Fruit fly (Drosophila melanogaster) whole organism, adult: ENCODE results near the gene CG13875.
A peak's percentile ranks its signal among the peaks of the same experiment; 100 is the strongest.

ENCODE experiments used
- CG11617 ChIP-seq: fragments of 200-800 bp; sonication (Bioruptor generic); optimal IDR thresholded peaks from 2 replicates; lab custom pipeline; 2017; ENCODE audit warnings: mild to moderate bottlenecking, missing biosample characterization, missing genetic modification reagents, missing genetic modification characterization
- CG12768 ChIP-seq: fragments of 200-800 bp; sonication (Bioruptor generic); optimal IDR thresholded peaks from 2 replicates; lab custom pipeline; 2017; ENCODE audit warnings: missing biosample characterization, missing genetic modification characterization, mild to moderate bottlenecking, moderate library complexity, missing genetic modification reagents
- CG14711 ChIP-seq: fragments of 200-800 bp; sonication (Bioruptor generic); optimal IDR thresholded peaks from 2 replicates; lab custom pipeline; 2018; ENCODE audit warnings: missing biosample characterization, mild to moderate bottlenecking, missing genetic modification characterization, moderate library complexity
- CG1620 ChIP-seq: fragments of 200-800 bp; sonication (Bioruptor generic); optimal IDR thresholded peaks from 2 replicates; lab custom pipeline; 2016; ENCODE audit warnings: missing biosample characterization, missing genetic modification characterization
- CG33017 ChIP-seq: fragments of 200-800 bp; sonication (Bioruptor generic); optimal IDR thresholded peaks from 2 replicates; lab custom pipeline; 2018; ENCODE audit warnings: missing biosample characterization, mild to moderate bottlenecking, missing genetic modification characterization, moderate library complexity
- CG5204 ChIP-seq: fragments of 200-800 bp; sonication (Bioruptor generic); optimal IDR thresholded peaks from 2 replicates; lab custom pipeline; 2016; ENCODE audit warnings: missing biosample characterization, missing genetic modification characterization
- CG7045 ChIP-seq: fragments of 200-800 bp; sonication (Bioruptor generic); optimal IDR thresholded peaks from 2 replicates; lab custom pipeline; 2017; ENCODE audit warnings: missing biosample characterization, mild to moderate bottlenecking, missing genetic modification characterization
- CG7101 ChIP-seq: fragments of 200-800 bp; sonication (Bioruptor generic); optimal IDR thresholded peaks from 2 replicates; lab custom pipeline; 2018; ENCODE audit warnings: missing biosample characterization, mild to moderate bottlenecking, missing genetic modification characterization, moderate library complexity
- Clk ChIP-seq: fragments of 200-800 bp; sonication (Bioruptor generic); optimal IDR thresholded peaks from 2 replicates; lab custom pipeline; 2017; ENCODE audit warnings: missing biosample characterization, missing genetic modification characterization
- Crg-1 ChIP-seq: fragments of 200-800 bp; sonication (Bioruptor generic); optimal IDR thresholded peaks from 2 replicates; lab custom pipeline; 2016; ENCODE audit warnings: missing biosample characterization, missing genetic modification characterization
- Hr96 ChIP-seq: fragments of 200-800 bp; sonication (Bioruptor generic); optimal IDR thresholded peaks from 2 replicates; lab custom pipeline; 2016; ENCODE audit warnings: missing biosample characterization, missing genetic modification characterization
- Mnt ChIP-seq: fragments of 200-800 bp; sonication (Bioruptor generic); optimal IDR thresholded peaks from 2 replicates; lab custom pipeline; 2016; ENCODE audit warnings: missing biosample characterization, mild to moderate bottlenecking, missing genetic modification characterization
- bab1 ChIP-seq: fragments of 200-800 bp; sonication (Bioruptor generic); optimal IDR thresholded peaks from 3 replicates; lab custom pipeline; 2019; ENCODE audit warnings: missing biosample characterization, mild to moderate bottlenecking, missing genetic modification characterization, moderate library complexity
- cic ChIP-seq: fragments of 200-800 bp; sonication (Bioruptor generic); optimal IDR thresholded peaks from 2 replicates; lab custom pipeline; 2017; ENCODE audit warnings: missing biosample characterization, mild to moderate bottlenecking, missing genetic modification characterization, moderate library complexity
- cnc ChIP-seq, 2 experiments: fragments of >200 bp; optimal IDR thresholded peaks; 2 replicates each; lab custom pipeline; 2017
- kay ChIP-seq: fragments of 200-800 bp; sonication (Bioruptor generic); peaks from one replicate; lab custom pipeline; 2016; ENCODE audit warnings: missing biosample characterization, missing genetic modification characterization, borderline replicate concordance
- ovo ChIP-seq: fragments of 200-800 bp; sonication (Bioruptor generic); optimal IDR thresholded peaks from 2 replicates; lab custom pipeline; 2016; ENCODE audit warnings: missing biosample characterization, missing genetic modification characterization
- pad ChIP-seq: fragments of 200-800 bp; sonication (Bioruptor generic); optimal IDR thresholded peaks from 3 replicates; lab custom pipeline; 2017; ENCODE audit warnings: missing biosample characterization, missing genetic modification characterization, mild to moderate bottlenecking, moderate library complexity, missing genetic modification reagents
- tj ChIP-seq: fragments of 200-800 bp; sonication (Bioruptor generic); optimal IDR thresholded peaks from 3 replicates; lab custom pipeline; 2017; ENCODE audit warnings: missing biosample characterization, mild to moderate bottlenecking, missing genetic modification characterization, moderate library complexity
- toe ChIP-seq: fragments of 200-800 bp; sonication (Bioruptor generic); optimal IDR thresholded peaks from 2 replicates; lab custom pipeline; 2016; ENCODE audit warnings: missing biosample characterization, missing genetic modification characterization

Gene CG13875

DNA sequence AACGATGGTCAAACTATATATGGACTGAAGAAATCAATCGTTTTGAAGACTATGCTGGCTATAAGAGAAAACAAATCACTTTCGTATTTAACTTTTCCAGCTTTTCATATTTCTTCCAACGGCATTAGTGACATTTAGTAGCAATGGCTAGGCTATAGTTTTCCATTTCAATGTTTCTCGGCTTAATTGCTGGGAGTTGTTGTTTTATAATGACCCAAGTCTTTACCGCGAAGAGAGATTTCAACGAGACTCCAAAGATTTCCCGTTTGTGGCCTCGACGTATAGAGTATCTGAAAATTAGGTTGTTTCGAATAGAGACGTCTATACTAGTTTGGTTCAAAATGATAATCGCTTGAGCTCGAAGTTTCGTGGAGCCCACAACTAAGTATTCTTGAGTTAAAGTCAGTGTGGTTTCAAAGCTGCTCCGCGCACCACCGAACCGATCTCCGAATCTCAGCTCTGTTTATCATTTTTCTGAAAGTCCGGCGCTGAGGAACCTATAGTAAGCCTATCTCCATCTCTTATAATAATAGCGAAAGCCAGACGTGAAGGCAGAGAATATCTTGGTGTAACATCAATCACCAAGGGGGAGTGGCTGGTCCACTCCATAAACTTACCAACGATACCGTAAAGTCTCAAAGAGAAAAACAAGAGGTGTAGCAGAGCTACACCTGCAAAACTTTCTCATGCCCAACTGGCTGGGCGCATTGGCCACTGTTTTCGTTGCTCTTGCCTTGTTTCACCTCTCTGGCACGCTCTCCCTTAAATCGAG, at the start of gene CG13875:
Gene CG13875, plus strand, starts transcription at position 434 of the 772 bp plus-strand sequence.
- TF ChIP-seq Hr96 (GFP tag; lab: Kevin White, UChicago), result no peak
- TF ChIP-seq CG12768 (GFP tag; lab: Kevin White, UChicago), result no peak
- TF ChIP-seq tj (GFP tag; lab: Kevin White, UChicago), result no peak
- TF ChIP-seq CG14711 (tag; lab: Kevin White, UChicago), result no peak
- TF ChIP-seq cic (GFP tag; lab: Kevin White, UChicago), result no peak
- TF ChIP-seq Clk (GFP tag; lab: Kevin White, UChicago), result no peak
- TF ChIP-seq CG1620 (GFP tag; lab: Kevin White, UChicago), result no peak
- TF ChIP-seq CG11617, result no peak
- no peak for TF ChIP-seq Crg-1 (GFP tag; lab: Kevin White, UChicago)
- no peak for TF ChIP-seq CG5204 (GFP tag; lab: Kevin White, UChicago)
- TF ChIP-seq CG33017 (tag; lab: Kevin White, UChicago), result no peak

DNA sequence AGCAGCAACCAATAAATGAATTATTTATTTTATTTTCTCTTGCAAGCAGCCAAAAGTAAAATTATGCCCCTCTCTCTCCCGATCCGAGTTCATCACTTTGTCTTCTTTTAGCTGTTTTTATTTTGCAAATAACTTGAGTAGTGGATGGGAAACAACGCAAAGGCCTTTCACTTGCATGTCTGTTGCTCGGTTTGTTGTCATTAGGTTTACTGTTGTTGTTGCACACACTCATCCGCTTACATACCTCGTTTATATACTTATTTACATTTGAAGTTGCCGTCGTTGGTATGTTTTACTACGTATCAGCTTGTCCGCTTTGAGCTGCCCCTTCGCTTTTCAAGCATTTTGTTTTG, 48.9 kb upstream of the CG13875 start:
- TF ChIP-seq Crg-1 (GFP tag; lab: Kevin White, UChicago) (no peak), kay (peak; percentile 93)

DNA sequence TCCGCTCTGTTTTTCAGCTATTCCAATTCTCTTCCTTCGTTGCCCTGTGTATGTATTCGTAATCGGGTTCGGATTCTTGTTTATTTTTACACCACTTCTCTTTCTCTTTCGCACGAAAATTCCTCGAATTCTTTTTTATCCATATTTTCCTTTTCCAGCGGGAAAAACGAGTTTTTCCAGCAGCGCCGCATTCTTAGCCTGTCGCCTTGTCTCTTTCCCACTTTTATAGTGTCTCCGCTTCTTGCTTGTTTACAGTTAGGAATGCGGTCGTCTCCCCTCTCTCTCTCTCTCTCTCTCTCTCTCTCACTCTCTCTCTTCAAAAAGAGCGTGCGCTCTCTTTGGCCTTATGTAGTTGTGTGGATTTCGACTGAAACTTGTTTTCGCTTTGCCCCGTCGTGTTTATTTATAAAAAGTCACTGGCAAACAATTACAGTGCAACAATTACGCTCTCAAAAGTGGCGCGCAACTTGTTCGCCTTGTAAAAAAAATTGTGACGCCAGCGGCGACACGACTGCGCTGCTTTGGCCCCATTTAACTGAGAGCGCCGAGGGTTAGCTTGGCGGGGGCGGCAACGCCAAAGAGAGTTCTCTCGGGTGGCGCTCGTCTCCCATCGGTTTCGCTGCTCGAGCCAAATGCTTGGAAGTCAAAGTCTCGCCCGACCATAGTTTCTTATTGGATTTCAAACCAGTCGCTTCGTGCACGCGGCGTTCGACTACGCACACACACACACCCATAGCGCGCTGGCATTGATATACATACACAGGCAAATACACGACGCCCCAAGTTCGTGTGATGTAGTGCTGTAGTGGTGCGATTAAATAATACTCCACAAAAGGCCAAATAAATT, 48.3 kb upstream of the CG13875 start:
- TF ChIP-seq CG5204 (GFP tag; lab: Kevin White, UChicago) (no peak), cnc (optimal IDR thresholded peaks at IDR 0.05; lab: Kevin White, UChicago) (peak in 1 of 2 experiments; percentile 44), cic (GFP tag; lab: Kevin White, UChicago) (peak; percentile 98), ovo (GFP tag; lab: Kevin White, UChicago) (peak; percentile 97), CG7045 (peak; percentile 20), CG12768 (GFP tag; lab: Kevin White, UChicago) (peak; percentile 91), CG33017 (tag; lab: Kevin White, UChicago) (peak; percentile 63), kay (peak; percentile 97), tj (GFP tag; lab: Kevin White, UChicago) (peak; percentile 60), Clk (GFP tag; lab: Kevin White, UChicago) (peak; percentile 56), Crg-1 (GFP tag; lab: Kevin White, UChicago) (no peak), CG11617 (peak; percentile 70), bab1 (peak; percentile 41), Mnt (GFP tag; lab: Kevin White, UChicago) (peak; percentile 84), pad (GFP tag; lab: Kevin White, UChicago) (peak; percentile 89), toe (GFP tag; lab: Kevin White, UChicago) (peak; percentile 74), CG7101 (peak; percentile 59), Hr96 (GFP tag; lab: Kevin White, UChicago) (peak; percentile 49), CG14711 (tag; lab: Kevin White, UChicago) (no peak), CG1620 (GFP tag; lab: Kevin White, UChicago) (peak; percentile 10)

DNA sequence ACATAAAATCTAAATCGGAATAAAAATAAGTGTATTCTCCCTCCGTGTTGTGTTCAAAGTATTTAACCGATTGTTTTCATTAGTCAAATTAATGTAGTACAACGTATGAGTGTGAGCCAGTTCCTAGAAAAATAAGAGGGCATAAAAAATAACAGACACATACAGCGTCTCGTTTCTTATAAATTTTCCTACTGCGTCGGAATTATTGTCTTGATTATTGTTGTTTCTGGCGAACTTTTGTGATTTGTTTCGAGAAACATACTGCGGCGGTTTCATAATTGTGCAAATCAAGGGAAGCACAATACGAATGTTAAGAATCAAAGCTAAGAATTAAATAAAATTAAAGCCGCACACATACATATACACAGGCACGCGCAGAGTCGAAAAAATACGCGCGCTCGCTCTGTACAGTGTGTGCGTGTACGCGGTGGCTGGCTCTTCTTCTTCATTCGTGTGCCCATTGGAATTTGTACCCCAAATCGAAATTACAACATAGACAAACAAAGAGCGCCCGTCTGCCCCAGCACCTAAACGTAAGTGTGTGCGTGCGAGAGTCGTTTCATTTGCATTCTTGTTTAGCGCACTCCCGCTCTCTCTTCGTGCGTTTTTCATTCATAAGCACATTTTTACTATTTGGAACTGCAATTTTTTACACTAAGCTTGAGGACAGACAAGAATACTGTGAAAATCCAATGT, 47.6 kb upstream of the CG13875 start:
- no peak for TF ChIP-seq CG14711 (tag; lab: Kevin White, UChicago)
- TF ChIP-seq ovo (GFP tag; lab: Kevin White, UChicago), result no peak
- no peak for TF ChIP-seq CG7101
- no peak for TF ChIP-seq CG11617
- peak; percentile 50 for TF ChIP-seq Clk (GFP tag; lab: Kevin White, UChicago)
- TF ChIP-seq cic (GFP tag; lab: Kevin White, UChicago), result peak; percentile 81
- peak; percentile 50 for TF ChIP-seq CG5204 (GFP tag; lab: Kevin White, UChicago)
- TF ChIP-seq kay, result peak; percentile 44
- peak; percentile 57 for TF ChIP-seq Hr96 (GFP tag; lab: Kevin White, UChicago)
- TF ChIP-seq CG33017 (tag; lab: Kevin White, UChicago), result peak; percentile 34
- no peak for TF ChIP-seq CG7045
- TF ChIP-seq tj (GFP tag; lab: Kevin White, UChicago), result peak; percentile 74
- TF ChIP-seq cnc (optimal IDR thresholded peaks at IDR 0.05; lab: Kevin White, UChicago), result no peak
- TF ChIP-seq Crg-1 (GFP tag; lab: Kevin White, UChicago), result no peak
- peak; percentile 96 for TF ChIP-seq CG12768 (GFP tag; lab: Kevin White, UChicago)
- TF ChIP-seq toe (GFP tag; lab: Kevin White, UChicago), result no peak
- peak; percentile 40 for TF ChIP-seq Mnt (GFP tag; lab: Kevin White, UChicago)
- TF ChIP-seq pad (GFP tag; lab: Kevin White, UChicago), result no peak
- TF ChIP-seq bab1, result no peak
- TF ChIP-seq CG1620 (GFP tag; lab: Kevin White, UChicago), result no peak

DNA sequence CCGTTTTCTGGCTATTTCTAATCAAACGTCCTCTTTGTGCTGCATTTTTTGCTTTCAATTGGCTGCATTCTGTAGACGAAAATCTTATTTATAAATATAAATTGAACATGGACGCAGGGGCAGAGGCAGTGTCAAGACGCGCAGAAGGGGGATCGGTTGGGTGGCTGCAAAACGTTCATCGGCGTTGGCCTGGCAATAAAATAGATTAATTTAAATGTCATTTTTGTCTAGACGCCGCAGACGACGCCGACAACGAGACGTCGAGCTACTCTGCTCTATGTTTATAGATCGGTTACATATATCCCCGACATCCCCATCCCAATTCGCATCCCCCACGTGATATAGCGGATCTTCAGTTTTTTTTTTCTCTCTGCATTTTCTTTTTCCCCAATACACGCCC, 46.3 kb upstream of the CG13875 start:
- no peak for TF ChIP-seq CG14711 (tag; lab: Kevin White, UChicago)
- TF ChIP-seq CG12768 (GFP tag; lab: Kevin White, UChicago), result peak; percentile 38
